Fruit fly (Drosophila melanogaster): ENCODE data around the gene CG31286.

Gene CG31286

dm6 chr3R:6665117-6665654 is 24.2 kb downstream of the CG31286 start (continued):
- TF ChIP-seq CG14710 (tag; optimal IDR thresholded peaks at IDR 0.05) = peak; percentile 31
- peak; percentile 57 for TF ChIP-seq org-1 (GFP tag; optimal IDR thresholded peaks at IDR 0.05)
- TF ChIP-seq Dbx (GFP tag; IDR thresholded peaks at IDR 0.05) = no peak
- TF ChIP-seq phol (tag; optimal IDR thresholded peaks at IDR 0.05) = no peak
- TF ChIP-seq CG12071 (GFP tag; optimal IDR thresholded peaks at IDR 0.05) = no peak
- TF ChIP-seq CG3847 (GFP tag; IDR thresholded peaks at IDR 0.05) = no peak
- no peak for TF ChIP-seq br (optimal IDR thresholded peaks at IDR 0.05)
- no peak for TF ChIP-seq CG17385 (GFP tag; optimal IDR thresholded peaks at IDR 0.05)
- no peak for TF ChIP-seq hbn (GFP tag; IDR thresholded peaks at IDR 0.05; ENCODE audit: partially characterized antibody)
- TF ChIP-seq CG8388 (GFP tag; optimal IDR thresholded peaks at IDR 0.05) = no peak
- TF ChIP-seq shn (GFP tag; optimal IDR thresholded peaks at IDR 0.05) = no peak
- TF ChIP-seq CG3838 (GFP tag; optimal IDR thresholded peaks at IDR 0.05) = no peak
- no peak for TF ChIP-seq CG5245 (GFP tag; optimal IDR thresholded peaks at IDR 0.05)
- no peak for TF ChIP-seq CG17568 (GFP tag; optimal IDR thresholded peaks at IDR 0.05)
- TF ChIP-seq ATbp (GFP tag; optimal IDR thresholded peaks at IDR 0.05) = peak; percentile 80
- TF ChIP-seq tll (GFP tag; optimal IDR thresholded peaks at IDR 0.05) = no peak
- TF ChIP-seq prd (optimal IDR thresholded peaks at IDR 0.05) = no peak
- TF ChIP-seq prd (GFP tag; IDR thresholded peaks at IDR 0.05) = peak; percentile 33; the same call in 1 of the 3 replicates
- no peak for TF ChIP-seq CG10274 (GFP tag; optimal IDR thresholded peaks at IDR 0.05)
- TF ChIP-seq Blimp-1 (GFP tag; optimal IDR thresholded peaks at IDR 0.05) = peak; percentile 37
- TF ChIP-seq pfk (GFP tag; optimal IDR thresholded peaks at IDR 0.05) = no peak

DNA sequence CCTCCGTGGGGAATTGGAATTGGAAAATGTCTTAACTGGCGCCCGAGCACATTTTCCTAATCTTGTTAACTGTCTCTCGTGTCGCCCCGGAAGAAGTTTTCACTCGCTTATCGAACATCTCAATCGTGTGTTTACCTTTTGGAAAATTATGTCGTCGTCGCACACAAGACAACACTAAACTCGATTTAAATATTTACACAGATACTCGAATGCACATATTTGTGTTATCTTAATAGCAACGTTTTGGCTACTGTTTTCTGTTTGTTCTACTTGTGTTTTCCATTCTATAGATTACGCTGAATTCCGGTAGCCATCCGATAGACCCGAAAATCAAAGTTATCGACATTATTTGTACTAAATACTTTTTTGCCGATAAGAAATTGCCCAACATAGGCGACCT is 26.2 kb downstream of the CG31286 start:
- TF ChIP-seq Taf1 (GFP tag; IDR thresholded peaks at IDR 0.05) = no peak
- TF ChIP-seq insv (GFP tag; optimal IDR thresholded peaks at IDR 0.05) = peak in 1 of 2 experiments; percentile 4
- TF ChIP-seq grn (GFP tag; optimal IDR thresholded peaks at IDR 0.05) = peak; percentile 79
- no peak for TF ChIP-seq az2 (GFP tag; optimal IDR thresholded peaks at IDR 0.05)
- TF ChIP-seq HLHmδ (GFP tag; optimal IDR thresholded peaks at IDR 0.05) = peak; percentile 25
- TF ChIP-seq CG8765 (GFP tag; IDR thresholded peaks at IDR 0.05) = no peak
- peak; percentile 32 for TF ChIP-seq CG13123 (GFP tag; optimal IDR thresholded peaks at IDR 0.05)
- peak; percentile 5 for TF ChIP-seq Nf-YB (GFP tag; optimal IDR thresholded peaks at IDR 0.05)
- no peak for TF ChIP-seq sc (optimal IDR thresholded peaks at IDR 0.05)
- TF ChIP-seq sc (GFP tag; optimal IDR thresholded peaks at IDR 0.05) = peak; percentile 58
- peak; percentile 8 for TF ChIP-seq BtbVII (GFP tag; optimal IDR thresholded peaks at IDR 0.05)
- TF ChIP-seq tll (GFP tag; optimal IDR thresholded peaks at IDR 0.05) = peak in 1 of 2 experiments; percentile 86
- peak; percentile 54 for TF ChIP-seq CG7987 (GFP tag; optimal IDR thresholded peaks at IDR 0.05)
- peak; percentile 68 for TF ChIP-seq CG12236 (GFP tag; optimal IDR thresholded peaks at IDR 0.05)
- peak; percentile 78 for TF ChIP-seq zen (tag; optimal IDR thresholded peaks at IDR 0.05)
- peak; percentile 39 for TF ChIP-seq CG2678 (tag; optimal IDR thresholded peaks at IDR 0.05)
- TF ChIP-seq CG3163 (GFP tag; optimal IDR thresholded peaks at IDR 0.05) = no peak
- TF ChIP-seq sd (tag; optimal IDR thresholded peaks at IDR 0.05) = peak; percentile 40
- TF ChIP-seq CG10274 (GFP tag; optimal IDR thresholded peaks at IDR 0.05) = no peak
- TF ChIP-seq Kr (GFP tag; optimal IDR thresholded peaks at IDR 0.05) = peak; percentile 87
- peak; percentile 98 for TF ChIP-seq fd102C (GFP tag; optimal IDR thresholded peaks at IDR 0.05)
- TF ChIP-seq sens (GFP tag) = peak; percentile 85
- TF ChIP-seq nmo (GFP tag; optimal IDR thresholded peaks at IDR 0.05) = peak; percentile 19
- peak; percentile 35 for TF ChIP-seq CoRest (tag; optimal IDR thresholded peaks at IDR 0.05)
- peak; percentile 48 for TF ChIP-seq CG2875 (GFP tag; optimal IDR thresholded peaks at IDR 0.05)
- TF ChIP-seq da (GFP tag; optimal IDR thresholded peaks at IDR 0.05) = peak; percentile 46
- TF ChIP-seq sens-2 (GFP tag; IDR thresholded peaks at IDR 0.05) = no peak
- TF ChIP-seq lab (GFP tag; optimal IDR thresholded peaks at IDR 0.05) = peak; percentile 51
- peak; percentile 7 for TF ChIP-seq CG18619 (GFP tag; optimal IDR thresholded peaks at IDR 0.05)
- TF ChIP-seq Pdp1 (GFP tag; optimal IDR thresholded peaks at IDR 0.05) = peak in 1 of 2 experiments; percentile 38
- TF ChIP-seq caup (GFP tag; optimal IDR thresholded peaks at IDR 0.05; ENCODE audit: severe bottlenecking) = peak; percentile 25

Data from whole organism, embryonic.